Fruit fly (Drosophila melanogaster) whole organism, pupa: ENCODE measurements around the gene nonC.

Experiments used
- CG12605 ChIP-seq: fragments of 200-800 bp; sonication (Bioruptor generic); IDR thresholded peaks from 2 replicates; pipeline ENCODE4 v1.3.6; 2022; ENCODE audit warnings: missing biosample characterization, missing genetic modification characterization
- CG13204 ChIP-seq: fragments of 200-800 bp; sonication (Bioruptor generic); optimal IDR thresholded peaks from 2 replicates; lab custom pipeline; 2018; ENCODE audit warnings: missing biosample characterization, mild to moderate bottlenecking, missing genetic modification characterization, moderate library complexity
- CG34367 ChIP-seq: fragments of 200-800 bp; sonication (Bioruptor generic); optimal IDR thresholded peaks from 2 replicates; lab custom pipeline; 2018; ENCODE audit warnings: missing biosample characterization, mild to moderate bottlenecking, missing genetic modification characterization

dm6 chrX:6796972-6797371, 27.3 kb upstream of the nonC start:
- TF ChIP-seq CG12605 = no peak
- TF ChIP-seq CG34367 (tag; lab: Kevin White, UChicago) = no peak
- no peak for TF ChIP-seq CG13204
